Worm (Caenorhabditis elegans) whole organism, L4 larva: ENCODE data around the gene T05A8.1.

Source experiments
- F49E8.2 ChIP-seq: sonication (generic microtip); optimal IDR thresholded peaks from 2 replicates; lab custom pipeline; 2016; ENCODE audit warnings: missing compliant biosample characterization, mild to moderate bottlenecking, missing genetic modification characterization, borderline replicate concordance
- R02D3.7 ChIP-seq: fragments of 150-350 bp; sonication (generic microtip); optimal IDR thresholded peaks from 3 replicates; lab custom pipeline; 2014; ENCODE audit warnings: missing biosample characterization, missing genetic modification characterization
- T26A8.4 ChIP-seq: fragments of 200-800 bp; sonication (Bioruptor generic); IDR thresholded peaks from 2 replicates; pipeline ENCODE4 v1.3.6; 2022; ENCODE audit warnings: missing genetic modification characterization, missing compliant biosample characterization
- Y105C5A.15 ChIP-seq: fragments of 200-800 bp; sonication (Bioruptor generic); IDR thresholded peaks from 2 replicates; pipeline ENCODE4 v1.3.6; 2022; ENCODE audit warnings: missing genetic modification characterization, missing compliant biosample characterization
- ZK337.2 ChIP-seq: fragments of 200-800 bp; sonication (Bioruptor generic); IDR thresholded peaks from 2 replicates; pipeline ENCODE4 v1.3.6; 2022; ENCODE audit warnings: missing genetic modification reagents, missing genetic modification characterization, missing compliant biosample characterization
- aha-1 ChIP-seq: fragments of 150-350 bp; peaks from one replicate; lab custom pipeline; 2014; ENCODE audit warnings: missing biosample characterization, missing genetic modification characterization
- ceh-20 ChIP-seq: fragments of 200-800 bp; sonication (Bioruptor generic); IDR thresholded peaks from 2 replicates; pipeline ENCODE4 v1.3.6; 2022; ENCODE audit warnings: missing genetic modification reagents, missing genetic modification characterization, missing compliant biosample characterization
- ceh-32 ChIP-seq: sonication (generic microtip); optimal IDR thresholded peaks from 2 replicates; lab custom pipeline; 2016; ENCODE audit warnings: mild to moderate bottlenecking, missing genetic modification characterization, missing compliant biosample characterization; ENCODE audit not compliant: poor library complexity
- ceh-82 ChIP-seq: sonication (generic microtip); optimal IDR thresholded peaks from 2 replicates; lab custom pipeline; 2017; ENCODE audit warnings: missing biosample characterization, missing genetic modification characterization
- ces-1 ChIP-seq: fragments of 150-350 bp; sonication (generic microtip); optimal IDR thresholded peaks from 4 replicates; lab custom pipeline; 2014; ENCODE audit warnings: missing biosample characterization, missing genetic modification reagents, missing genetic modification characterization
- daf-19 ChIP-seq: fragments of 200-800 bp; sonication (Bioruptor generic); conservative IDR thresholded peaks from 2 replicates; pipeline ENCODE4 v1.3.6; 2022; ENCODE audit warnings: missing genetic modification characterization, missing compliant biosample characterization
- fos-1 ChIP-seq: fragments of 150-350 bp; optimal IDR thresholded peaks from 2 replicates; lab custom pipeline; 2014; ENCODE audit warnings: missing biosample characterization, missing genetic modification characterization
- hif-1 ChIP-seq, 2 experiments: sonication (generic microtip); optimal IDR thresholded peaks; 2 replicates each; lab custom pipeline; 2016 to 2017; ENCODE audit warnings: missing compliant biosample characterization in 2 of 2, missing genetic modification characterization in 2 of 2, missing genetic modification reagents in 2 of 2, missing genotype in 2 of 2, mild to moderate bottlenecking in 1 of 2
- lin-1 ChIP-seq: fragments of 200-800 bp; sonication (Bioruptor generic); IDR thresholded peaks from 2 replicates; pipeline ENCODE4 v1.3.6; 2022; ENCODE audit warnings: missing genetic modification reagents, missing genetic modification characterization, missing compliant biosample characterization
- lin-15B ChIP-seq: fragments of 150-350 bp; sonication (generic microtip); optimal IDR thresholded peaks from 3 replicates; lab custom pipeline; 2014; ENCODE audit warnings: missing biosample characterization, missing genetic modification characterization
- lin-29 ChIP-seq: fragments of 200-800 bp; sonication (Bioruptor generic); IDR thresholded peaks from 2 replicates; pipeline ENCODE4 v1.3.6; 2022; ENCODE audit warnings: missing genetic modification reagents, missing genetic modification characterization, missing compliant biosample characterization
- lin-38 ChIP-seq: fragments of 200-800 bp; sonication (Bioruptor generic); IDR thresholded peaks from 2 replicates; pipeline ENCODE4 v1.3.6; 2022; ENCODE audit warnings: missing genetic modification reagents, missing genetic modification characterization, missing compliant biosample characterization
- lin-39 ChIP-seq: fragments of 150-350 bp; optimal IDR thresholded peaks from 2 replicates; lab custom pipeline; 2014; ENCODE audit warnings: missing biosample characterization, missing genetic modification reagents, missing genetic modification characterization
- lir-3 ChIP-seq: sonication (generic microtip); optimal IDR thresholded peaks from 2 replicates; lab custom pipeline; 2016; ENCODE audit warnings: mild to moderate bottlenecking, missing genetic modification characterization, missing compliant biosample characterization
- madf-9 ChIP-seq: fragments of 200-800 bp; sonication (Bioruptor generic); conservative IDR thresholded peaks from 2 replicates; pipeline ENCODE4 v1.3.6; 2022; ENCODE audit warnings: missing genetic modification reagents, missing genetic modification characterization, missing compliant biosample characterization
- mes-2 ChIP-seq: sonication (generic microtip); optimal IDR thresholded peaks from 2 replicates; lab custom pipeline; 2016; ENCODE audit warnings: missing genotype, mild to moderate bottlenecking, missing genetic modification characterization, missing compliant biosample characterization; ENCODE audit not compliant: poor library complexity, severe bottlenecking
- nhr-77 ChIP-seq: fragments of 150-350 bp; optimal IDR thresholded peaks from 2 replicates; lab custom pipeline; 2014; ENCODE audit warnings: missing biosample characterization, missing genetic modification characterization
- php-3 ChIP-seq: fragments of 200-800 bp; sonication (Bioruptor generic); IDR thresholded peaks from 2 replicates; pipeline ENCODE4 v1.3.6; 2022; ENCODE audit warnings: missing genetic modification reagents, missing genetic modification characterization, missing compliant biosample characterization
- pqm-1 ChIP-seq: sonication (generic microtip); optimal IDR thresholded peaks from 2 replicates; lab custom pipeline; 2017; ENCODE audit warnings: missing biosample characterization, missing genetic modification characterization
- saeg-2 ChIP-seq: fragments of 200-800 bp; sonication (Bioruptor generic); IDR thresholded peaks from 2 replicates; pipeline ENCODE4 v1.3.6; 2022; ENCODE audit warnings: missing genetic modification reagents, missing genetic modification characterization, missing compliant biosample characterization
- sdz-12 ChIP-seq: fragments of 200-800 bp; sonication (Bioruptor generic); optimal IDR thresholded peaks from 2 replicates; lab custom pipeline; 2018; ENCODE audit warnings: mild to moderate bottlenecking, missing genetic modification characterization, missing compliant biosample characterization
- set-16 ChIP-seq: fragments of 200-800 bp; sonication (Bioruptor generic); IDR thresholded peaks from 2 replicates; pipeline ENCODE4 v1.3.6; 2022; ENCODE audit warnings: missing genetic modification reagents, missing genetic modification characterization, missing compliant biosample characterization
- snpc-4 ChIP-seq: fragments of 150-350 bp; optimal IDR thresholded peaks from 2 replicates; lab custom pipeline; 2014; ENCODE audit warnings: missing biosample characterization, missing genetic modification characterization
- spr-1 ChIP-seq: sonication (generic microtip); optimal IDR thresholded peaks from 2 replicates; lab custom pipeline; 2016; ENCODE audit warnings: mild to moderate bottlenecking, missing genetic modification characterization, missing compliant biosample characterization
- tag-97 ChIP-seq: fragments of 200-800 bp; sonication (Bioruptor generic); IDR thresholded peaks from 2 replicates; pipeline ENCODE4 v1.3.6; 2022; ENCODE audit warnings: missing genetic modification characterization, missing compliant biosample characterization
- unc-62 ChIP-seq, 3 experiments: fragments of 150-350 bp in 1 of 3; sonication (generic microtip); optimal IDR thresholded peaks in 2 of 3; peaks in 1 of 3; 1 replicate in 1 of 3; 2 replicates in 2 of 3; lab custom pipeline; 2014 to 2017; ENCODE audit warnings: missing biosample characterization in 3 of 3, missing genetic modification characterization in 3 of 3, missing genetic modification reagents in 3 of 3, missing genotype in 1 of 3
- zag-1 ChIP-seq: fragments of 150-350 bp; optimal IDR thresholded peaks from 2 replicates; lab custom pipeline; 2014; ENCODE audit warnings: missing biosample characterization, missing genetic modification characterization
- zfp-2 ChIP-seq: sonication (generic microtip); optimal IDR thresholded peaks from 2 replicates; lab custom pipeline; 2016; ENCODE audit warnings: mild to moderate bottlenecking, missing genetic modification characterization, missing compliant biosample characterization
- zip-2 ChIP-seq: fragments of 150-350 bp; optimal IDR thresholded peaks from 2 replicates; lab custom pipeline; 2014; ENCODE audit warnings: missing biosample characterization, missing genetic modification characterization
- ztf-11 ChIP-seq: fragments of 150-350 bp; optimal IDR thresholded peaks from 2 replicates; lab custom pipeline; 2014; ENCODE audit warnings: missing biosample characterization, missing genetic modification characterization

Gene T05A8.1

DNA sequence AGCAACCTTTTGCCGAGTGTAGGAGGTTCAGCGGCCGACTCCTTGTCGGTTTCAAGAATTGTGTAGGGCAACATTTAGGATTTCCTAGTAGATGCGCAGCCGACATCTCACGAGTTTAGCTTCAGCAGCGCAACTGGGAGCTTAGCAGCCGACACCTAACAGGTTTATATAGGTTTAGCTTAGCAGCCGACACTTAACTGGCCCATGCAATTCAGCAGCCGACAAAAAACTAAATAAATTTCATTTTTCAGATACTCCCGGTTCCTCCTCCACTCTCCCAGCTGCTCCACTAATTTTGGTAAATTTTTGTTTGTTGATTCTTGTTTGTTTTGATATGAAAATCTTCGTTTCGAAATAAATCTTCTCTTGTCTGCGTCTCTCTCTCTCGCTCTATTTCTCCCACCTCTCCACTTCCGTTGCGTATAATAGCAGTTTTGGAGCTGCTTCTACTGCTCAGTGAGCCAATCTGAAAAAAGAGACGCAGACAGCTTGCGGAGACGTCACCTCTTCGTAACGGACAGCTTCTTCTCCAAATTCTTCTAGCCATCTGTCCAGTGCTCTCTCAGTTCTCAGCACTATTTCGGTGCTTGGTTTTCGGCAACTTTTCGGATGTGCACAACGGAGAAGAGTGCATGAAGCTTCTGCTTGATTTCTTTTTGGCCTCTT, 38.2 kb upstream of the T05A8.1 start (continued):
- TF ChIP-seq ces-1 (GFP tag; lab: Kevin White, UChicago) (no peak), tag-97 (GFP tag; lab: Robert Waterston, UW) (no peak), set-16 (no peak), sdz-12 (no peak), zip-2 (tag; lab: Kevin White, UChicago) (no peak), php-3 (no peak), lin-1 (GFP tag; lab: Robert Waterston, UW) (no peak), hif-1 (tag; optimal IDR thresholded peaks at IDR 0.05; lab: Kevin White, UChicago) (peak in 1 of 2 experiments; percentile 33), ceh-20 (GFP tag; lab: Robert Waterston, UW) (no peak; the same call in 1 of the 2 replicates), daf-19 (GFP tag; lab: Robert Waterston, UW) (no peak), lin-15B (tag; lab: Kevin White, UChicago) (no peak), ceh-82 (no peak), F49E8.2 (tag; lab: Kevin White, UChicago) (no peak), lin-29 (no peak), mes-2 (tag; lab: Kevin White, UChicago) (no peak), ceh-32 (no peak), Y105C5A.15 (GFP tag; lab: Robert Waterston, UW) (no peak), lin-38 (GFP tag; lab: Robert Waterston, UW) (no peak), snpc-4 (tag; lab: Kevin White, UChicago) (no peak), pqm-1 (tag; lab: Kevin White, UChicago) (no peak), T26A8.4 (GFP tag; lab: Robert Waterston, UW) (no peak), zfp-2 (tag; lab: Kevin White, UChicago) (no peak), unc-62 (GFP tag; optimal IDR thresholded peaks at IDR 0.05 in 1 of 2; lab: Kevin White, UChicago) (peak in 1 of 2 experiments; percentile 99), unc-62 (tag; optimal IDR thresholded peaks at IDR 0.05; lab: Kevin White, UChicago) (no peak), ztf-11 (tag; lab: Kevin White, UChicago) (no peak), lir-3 (tag; lab: Kevin White, UChicago) (no peak), aha-1 (tag; lab: Kevin White, UChicago) (no peak), spr-1 (tag; lab: Kevin White, UChicago) (no peak), lin-39 (tag; lab: Kevin White, UChicago) (no peak), nhr-77 (tag; lab: Kevin White, UChicago) (no peak), ZK337.2 (GFP tag; lab: Robert Waterston, UW) (no peak), R02D3.7 (no peak)

DNA sequence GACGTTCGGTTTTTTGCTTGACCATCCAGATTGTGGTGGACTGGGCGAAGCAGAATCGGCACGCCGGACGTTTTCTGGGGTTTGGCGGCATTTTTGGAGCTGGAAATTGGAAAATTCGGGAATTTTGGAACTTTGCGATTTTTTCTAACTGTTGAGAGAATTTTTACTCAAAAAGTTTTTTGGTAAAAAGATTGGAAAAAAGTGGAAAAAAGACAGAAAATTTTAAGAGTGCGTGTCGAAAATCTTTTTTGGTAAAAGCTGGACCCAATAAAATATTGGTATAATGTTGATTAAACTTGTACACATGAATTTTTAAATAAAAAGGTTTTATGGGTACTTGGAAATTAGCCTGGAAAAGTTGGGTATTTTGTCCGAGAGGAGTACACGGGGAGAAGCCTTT, 32.4 kb upstream of the T05A8.1 start, which contains the start of gene T05A8.7:
TSS of gene T05A8.7 (minus strand) at position 101 of the 400 bp plus-strand sequence.
- TF ChIP-seq hif-1 (tag; optimal IDR thresholded peaks at IDR 0.05; lab: Kevin White, UChicago) (no peak), unc-62 (GFP tag; optimal IDR thresholded peaks at IDR 0.05 in 1 of 2; lab: Kevin White, UChicago) (peak in 1 of 2 experiments; percentile 51), unc-62 (tag; optimal IDR thresholded peaks at IDR 0.05; lab: Kevin White, UChicago) (no peak)

DNA sequence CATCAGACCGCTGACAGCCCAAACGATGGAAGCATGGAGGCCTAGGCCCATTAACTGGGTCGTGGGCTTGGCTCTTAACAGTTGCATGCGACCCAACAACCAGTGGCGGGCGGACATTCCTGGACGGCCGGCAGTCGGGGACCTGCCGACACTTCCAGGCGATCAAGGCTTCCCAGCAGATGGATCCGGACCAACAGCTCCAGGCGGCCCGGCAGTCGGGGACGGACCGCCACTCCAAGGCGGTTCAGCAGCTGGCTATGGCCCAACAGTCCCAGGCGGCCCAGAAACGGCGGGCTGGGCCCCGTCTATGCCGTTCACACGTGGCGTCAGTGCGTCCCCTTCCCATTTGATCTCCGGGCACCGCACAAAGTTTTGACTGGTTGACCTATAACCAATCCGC, 31.6 kb upstream of the T05A8.1 start:
- TF ChIP-seq fos-1 (tag; lab: Kevin White, UChicago) (no peak), zag-1 (tag; lab: Kevin White, UChicago) (no peak), aha-1 (tag; lab: Kevin White, UChicago) (peak; percentile 16), set-16 (peak; percentile 96), madf-9 (GFP tag; lab: Robert Waterston, UW) (no peak), saeg-2 (GFP tag; lab: Robert Waterston, UW) (0 out of 2 replicates have a peak, but pooled peaks have one; percentile 24)
- TF ChIP-seq, all 104 proteins: peak for 3
